Worm (Caenorhabditis elegans) whole organism, young adult: ENCODE data around the gene str-78.

Source experiments
- F10E7.11 ChIP-seq: sonication (generic microtip); optimal IDR thresholded peaks from 2 replicates; lab custom pipeline; 2017; ENCODE audit warnings: mild to moderate bottlenecking, missing genetic modification characterization, moderate library complexity, missing compliant biosample characterization
- K11D2.4 ChIP-seq: fragments of 200-800 bp; sonication (Bioruptor generic); IDR thresholded peaks from 2 replicates; pipeline ENCODE4 v1.3.6; 2022; ENCODE audit warnings: missing genetic modification reagents, missing genetic modification characterization, missing compliant biosample characterization
- T26A5.8 ChIP-seq: sonication (generic microtip); optimal IDR thresholded peaks from 2 replicates; lab custom pipeline; 2016; ENCODE audit warnings: missing genetic modification characterization, missing compliant biosample characterization
- ama-1 ChIP-seq, 3 experiments: fragments of 150-350 bp in 1 of 3; sonication (generic microtip) in 2 of 3; optimal IDR thresholded peaks; 2 replicates each; lab custom pipeline; 2014 to 2018; ENCODE audit warnings: missing biosample characterization in 2 of 3, missing genetic modification characterization in 2 of 3, missing genetic modification reagents in 2 of 3
- athp-1 ChIP-seq: sonication (generic microtip); optimal IDR thresholded peaks from 2 replicates; lab custom pipeline; 2017; ENCODE audit warnings: mild to moderate bottlenecking, missing genetic modification characterization, missing compliant biosample characterization
- cebp-1 ChIP-seq, 2 experiments: fragments of 200-800 bp in 1 of 2; sonication (Bioruptor generic) in 1 of 2; sonication (generic microtip) in 1 of 2; IDR thresholded peaks in 1 of 2; optimal IDR thresholded peaks in 1 of 2; 2 replicates each; pipeline versions ENCODE4 v1.3.6 to Lab custom; 2017 to 2022; ENCODE audit warnings: missing compliant biosample characterization in 2 of 2, missing genetic modification characterization in 2 of 2, mild to moderate bottlenecking in 1 of 2, missing genetic modification reagents in 1 of 2, moderate library complexity in 1 of 2
- lsl-1 ChIP-seq: fragments of 200-800 bp; sonication (Bioruptor generic); optimal IDR thresholded peaks from 2 replicates; lab custom pipeline; 2018; ENCODE audit warnings: mild to moderate bottlenecking, missing genetic modification characterization, moderate library complexity, missing compliant biosample characterization
- madf-8 ChIP-seq: fragments of 200-800 bp; sonication (Bioruptor generic); conservative IDR thresholded peaks from 2 replicates; pipeline ENCODE4 v1.3.6; 2022; ENCODE audit warnings: missing genetic modification reagents, missing genetic modification characterization, missing compliant biosample characterization
- sdz-38 ChIP-seq: sonication (generic microtip); optimal IDR thresholded peaks from 2 replicates; lab custom pipeline; 2016; ENCODE audit warnings: missing genotype, missing genetic modification characterization, missing compliant biosample characterization
- sea-2 ChIP-seq: fragments of 200-800 bp; sonication (Bioruptor generic); IDR thresholded peaks from 2 replicates; pipeline ENCODE4 v1.3.6; 2022; ENCODE audit warnings: missing genetic modification characterization, missing compliant biosample characterization
- snpc-4 ChIP-seq, 5 experiments: fragments of 150-350 bp in 1 of 5; sonication (generic microtip) in 4 of 5; optimal IDR thresholded peaks; 2 replicates each; lab custom pipeline; 2014 to 2018; ENCODE audit warnings: missing genetic modification characterization in 5 of 5, missing biosample characterization in 3 of 5, antibody characterized with exemption in 2 of 5, mild to moderate bottlenecking in 2 of 5, missing compliant biosample characterization in 2 of 5, missing genotype in 2 of 5, moderate library complexity in 2 of 5, missing genetic modification reagents in 1 of 5
- unc-130 ChIP-seq: sonication (generic microtip); optimal IDR thresholded peaks from 2 replicates; lab custom pipeline; 2016; ENCODE audit warnings: missing genetic modification reagents, missing genetic modification characterization, missing compliant biosample characterization
- ztf-22 ChIP-seq: fragments of 200-800 bp; sonication (Bioruptor generic); optimal IDR thresholded peaks from 2 replicates; lab custom pipeline; 2018; ENCODE audit warnings: mild to moderate bottlenecking, missing genetic modification characterization, moderate library complexity, missing compliant biosample characterization

- TF ChIP-seq ztf-22 (GFP tag; lab: Kevin White, UChicago) = no peak
- TF ChIP-seq F10E7.11 = no peak
- TF ChIP-seq unc-130 (GFP tag; lab: Kevin White, UChicago) = no peak
- no peak for TF ChIP-seq madf-8 (GFP tag; lab: Robert Waterston, UW)
- TF ChIP-seq T26A5.8 (tag; lab: Kevin White, UChicago) = no peak
- no peak for TF ChIP-seq snpc-4 (GFP tag; optimal IDR thresholded peaks at IDR 0.05; lab: Kevin White, UChicago)
- TF ChIP-seq snpc-4 (tag; optimal IDR thresholded peaks at IDR 0.05; lab: Kevin White, UChicago) = no peak
- no peak for TF ChIP-seq sea-2 (GFP tag; lab: Robert Waterston, UW)
- no peak for TF ChIP-seq sdz-38 (tag; lab: Kevin White, UChicago)
- TF ChIP-seq ama-1 (optimal IDR thresholded peaks at IDR 0.05; lab: Kevin White, UChicago) = no peak
- no peak for TF ChIP-seq ama-1 (GFP tag; optimal IDR thresholded peaks at IDR 0.05; lab: Kevin White, UChicago)
- no peak for TF ChIP-seq athp-1 (tag; lab: Kevin White, UChicago)
- no peak for TF ChIP-seq K11D2.4 (GFP tag; lab: Robert Waterston, UW)
- TF ChIP-seq cebp-1 (GFP tag; IDR thresholded peaks at IDR 0.05; lab: Robert Waterston, UW) = no peak
- no peak for TF ChIP-seq cebp-1 (tag; optimal IDR thresholded peaks at IDR 0.05; lab: Kevin White, UChicago)
- TF ChIP-seq lsl-1 (GFP tag; lab: Kevin White, UChicago) = no peak
Measured at ce11 chrIV:15113117-15113516, 33.9 kb downstream of the str-78 start, which contains the start of gene M199.134.
